Fruit fly (Drosophila melanogaster) whole organism, embryonic: Measurements from ENCODE around the gene CG6652.

Source experiments
- Blimp-1 ChIP-seq: fragments of 200-800 bp; sonication (Bioruptor generic); optimal IDR thresholded peaks from 3 replicates; lab custom pipeline; 2018; ENCODE audit warnings: missing biosample characterization, missing genetic modification characterization, mild to moderate bottlenecking, moderate library complexity, missing genetic modification reagents
- CG11504 ChIP-seq: fragments of 200-800 bp; sonication (Bioruptor generic); optimal IDR thresholded peaks from 3 replicates; lab custom pipeline; 2019; ENCODE audit warnings: missing biosample characterization, mild to moderate bottlenecking, missing genetic modification characterization, moderate library complexity
- CG1233 ChIP-seq: fragments of 200-800 bp; sonication (Bioruptor generic); optimal IDR thresholded peaks from 4 replicates; lab custom pipeline; 2018; ENCODE audit warnings: missing biosample characterization, mild to moderate bottlenecking, missing genetic modification characterization
- CG12769 ChIP-seq: fragments of 200-800 bp; sonication (Bioruptor generic); optimal IDR thresholded peaks from 2 replicates; lab custom pipeline; 2019; ENCODE audit warnings: missing biosample characterization, mild to moderate bottlenecking, missing genetic modification characterization, moderate library complexity
- CG14860 ChIP-seq: fragments of 200-800 bp; sonication (Bioruptor generic); IDR thresholded peaks from 3 replicates; pipeline ENCODE4 v1.3.6; 2022; ENCODE audit warnings: missing biosample characterization, missing genetic modification characterization; ENCODE audit not compliant: partially characterized antibody
- CG15696 ChIP-seq: fragments of 200-800 bp; sonication (Bioruptor generic); optimal IDR thresholded peaks from 2 replicates; lab custom pipeline; 2019; ENCODE audit warnings: missing biosample characterization, mild to moderate bottlenecking, missing genetic modification characterization, moderate library complexity
- CG17186 ChIP-seq: fragments of 200-800 bp; sonication (Bioruptor generic); optimal IDR thresholded peaks from 3 replicates; lab custom pipeline; 2017; ENCODE audit warnings: missing biosample characterization, missing genetic modification reagents, missing genetic modification characterization
- CG1792 ChIP-seq: fragments of 200-800 bp; sonication (Bioruptor generic); optimal IDR thresholded peaks from 2 replicates; lab custom pipeline; 2016; ENCODE audit warnings: missing biosample characterization, missing genetic modification characterization
- CG18011 ChIP-seq: fragments of 200-800 bp; sonication (Bioruptor generic); optimal IDR thresholded peaks from 2 replicates; lab custom pipeline; 2017; ENCODE audit warnings: missing biosample characterization, missing genetic modification characterization, mild to moderate bottlenecking, moderate library complexity, missing genotype
- CG30403 ChIP-seq: fragments of 200-800 bp; sonication (Bioruptor generic); optimal IDR thresholded peaks from 3 replicates; lab custom pipeline; 2016; ENCODE audit warnings: missing biosample characterization, missing genetic modification characterization
- CG33557 ChIP-seq: fragments of 200-800 bp; sonication (Bioruptor generic); optimal IDR thresholded peaks from 2 replicates; lab custom pipeline; 2019; ENCODE audit warnings: missing biosample characterization, mild to moderate bottlenecking, missing genetic modification characterization, moderate library complexity
- CG34376 ChIP-seq: fragments of 200-800 bp; sonication (Bioruptor generic); optimal IDR thresholded peaks from 2 replicates; lab custom pipeline; 2018; ENCODE audit warnings: missing biosample characterization, mild to moderate bottlenecking, missing genetic modification characterization
- CG5180 ChIP-seq: fragments of 200-800 bp; sonication (Bioruptor generic); optimal IDR thresholded peaks from 3 replicates; lab custom pipeline; 2017; ENCODE audit warnings: missing biosample characterization, missing genetic modification characterization, mild to moderate bottlenecking, moderate library complexity, missing genetic modification reagents
- CG6813 ChIP-seq: fragments of 200-800 bp; sonication (Bioruptor generic); optimal IDR thresholded peaks from 2 replicates; lab custom pipeline; 2017; ENCODE audit warnings: missing biosample characterization, missing genetic modification characterization, mild to moderate bottlenecking, moderate library complexity, missing genetic modification reagents
- CG8478 ChIP-seq: fragments of >200 bp; optimal IDR thresholded peaks from 2 replicates; lab custom pipeline; 2018
- D19B ChIP-seq: fragments of 200-800 bp; sonication (Bioruptor generic); optimal IDR thresholded peaks from 2 replicates; lab custom pipeline; 2017; ENCODE audit warnings: missing biosample characterization, mild to moderate bottlenecking, missing genetic modification characterization
- Dll ChIP-seq: fragments of 200-800 bp; sonication (Bioruptor generic); IDR thresholded peaks from 4 replicates; pipeline ENCODE4 v1.3.6; 2022; ENCODE audit warnings: missing biosample characterization, missing genetic modification characterization; ENCODE audit not compliant: partially characterized antibody
- Dref ChIP-seq: fragments of 200-800 bp; sonication (Bioruptor generic); IDR thresholded peaks from 2 replicates; pipeline ENCODE4 v1.3.6; 2022; ENCODE audit warnings: missing biosample characterization, missing genetic modification characterization
- Ets97D ChIP-seq: fragments of 200-800 bp; sonication (Bioruptor generic); optimal IDR thresholded peaks from 3 replicates; lab custom pipeline; 2016; ENCODE audit warnings: missing biosample characterization, missing genetic modification characterization
- HmgZ ChIP-seq: fragments of 200-800 bp; sonication (Bioruptor generic); optimal IDR thresholded peaks from 2 replicates; lab custom pipeline; 2018; ENCODE audit warnings: missing biosample characterization, mild to moderate bottlenecking, missing genetic modification characterization
- Hmx ChIP-seq: fragments of 200-800 bp; sonication (Bioruptor generic); optimal IDR thresholded peaks from 2 replicates; lab custom pipeline; 2016; ENCODE audit warnings: missing biosample characterization, missing genetic modification characterization
- Jarid2 ChIP-seq: fragments of 200-800 bp; sonication (Bioruptor generic); optimal IDR thresholded peaks from 3 replicates; lab custom pipeline; 2017; ENCODE audit warnings: mild to moderate bottlenecking, missing biosample characterization, missing genetic modification reagents, missing genetic modification characterization
- Lhr ChIP-seq: fragments of 200-800 bp; sonication (Bioruptor generic); optimal IDR thresholded peaks from 3 replicates; lab custom pipeline; 2017; ENCODE audit warnings: mild to moderate bottlenecking, missing biosample characterization, missing genetic modification reagents, missing genetic modification characterization
- Med ChIP-seq: fragments of 200-800 bp; sonication (Bioruptor generic); peaks from one replicate; lab custom pipeline; 2016; ENCODE audit warnings: missing biosample characterization, missing genetic modification characterization, mild to moderate bottlenecking, inconsistent platforms, moderate library complexity
- TFAM ChIP-seq: fragments of 200-800 bp; sonication (Bioruptor generic); optimal IDR thresholded peaks from 2 replicates; lab custom pipeline; 2017; ENCODE audit warnings: missing biosample characterization, missing genetic modification characterization, inconsistent platforms
- Xrp1 ChIP-seq: fragments of 200-800 bp; sonication (Bioruptor generic); IDR thresholded peaks from 2 replicates; pipeline ENCODE4 v1.3.6; 2022; ENCODE audit warnings: missing biosample characterization, missing genetic modification characterization
- bab2 ChIP-seq: fragments of 200-800 bp; sonication (Bioruptor generic); optimal IDR thresholded peaks from 2 replicates; lab custom pipeline; 2016; ENCODE audit warnings: missing biosample characterization, missing genetic modification characterization
- bsh ChIP-seq, 2 experiments: fragments of 200-800 bp; sonication (Bioruptor generic); optimal IDR thresholded peaks; 2 replicates each; lab custom pipeline; 2017 to 2018; ENCODE audit warnings: mild to moderate bottlenecking in 2 of 2, missing biosample characterization in 2 of 2, missing genetic modification characterization in 2 of 2, moderate library complexity in 1 of 2
- cato ChIP-seq: fragments of 200-800 bp; sonication (Bioruptor generic); optimal IDR thresholded peaks from 2 replicates; lab custom pipeline; 2016; ENCODE audit warnings: missing biosample characterization, missing genetic modification characterization, borderline replicate concordance
- chinmo ChIP-seq: fragments of 200-800 bp; sonication (Bioruptor generic); IDR thresholded peaks from 4 replicates; pipeline ENCODE4 v1.3.6; 2022; ENCODE audit warnings: missing biosample characterization, missing genetic modification characterization; ENCODE audit not compliant: partially characterized antibody
- crc ChIP-seq: fragments of 200-800 bp; sonication (Bioruptor generic); optimal IDR thresholded peaks from 2 replicates; lab custom pipeline; 2016; ENCODE audit warnings: missing biosample characterization, missing genetic modification characterization
- dmrt11E ChIP-seq: fragments of 200-800 bp; sonication (Bioruptor generic); optimal IDR thresholded peaks from 3 replicates; lab custom pipeline; 2018; ENCODE audit warnings: missing biosample characterization, mild to moderate bottlenecking, missing genetic modification characterization, moderate library complexity
- dmrt99B ChIP-seq: fragments of 200-800 bp; sonication (Bioruptor generic); optimal IDR thresholded peaks from 2 replicates; lab custom pipeline; 2018; ENCODE audit warnings: missing biosample characterization, mild to moderate bottlenecking, missing genetic modification characterization, moderate library complexity
- her ChIP-seq: fragments of 200-800 bp; sonication (Bioruptor generic); optimal IDR thresholded peaks from 2 replicates; lab custom pipeline; 2016; ENCODE audit warnings: missing biosample characterization, missing genetic modification characterization
- hkb ChIP-seq, 2 experiments: fragments of 200-800 bp in 1 of 2; fragments of >200 bp in 1 of 2; sonication (Bioruptor generic) in 1 of 2; IDR thresholded peaks in 1 of 2; optimal IDR thresholded peaks in 1 of 2; 2 replicates each; pipeline versions ENCODE4 v1.3.6 to Lab custom; 2017 to 2022; ENCODE audit warnings: missing biosample characterization in 1 of 2, missing genetic modification characterization in 1 of 2
- kni ChIP-seq: fragments of 200-800 bp; sonication (Bioruptor generic); optimal IDR thresholded peaks from 3 replicates; lab custom pipeline; 2017; ENCODE audit warnings: mild to moderate bottlenecking, missing biosample characterization, missing genetic modification reagents, missing genetic modification characterization
- nom ChIP-seq: fragments of 200-800 bp; sonication (Bioruptor generic); optimal IDR thresholded peaks from 2 replicates; lab custom pipeline; 2017; ENCODE audit warnings: missing biosample characterization, missing genetic modification characterization, mild to moderate bottlenecking, moderate library complexity, missing genetic modification reagents
- onecut ChIP-seq: fragments of 200-800 bp; sonication (Bioruptor generic); IDR thresholded peaks from 2 replicates; pipeline ENCODE4 v1.3.6; 2022; ENCODE audit warnings: missing biosample characterization, missing genetic modification characterization
- pum ChIP-seq: fragments of 200-800 bp; sonication (Bioruptor generic); optimal IDR thresholded peaks from 2 replicates; lab custom pipeline; 2016; ENCODE audit warnings: missing biosample characterization, missing genetic modification characterization
- sens ChIP-seq: fragments of 200-800 bp; sonication (Bioruptor generic); peaks from one replicate; lab custom pipeline; 2016; ENCODE audit warnings: missing biosample characterization, missing genetic modification characterization
- sim ChIP-seq: fragments of 200-800 bp; sonication (Bioruptor generic); IDR thresholded peaks from 2 replicates; pipeline ENCODE4 v1.3.6; 2022; ENCODE audit warnings: missing biosample characterization, missing genetic modification characterization
- so ChIP-seq: fragments of 200-800 bp; sonication (Bioruptor generic); IDR thresholded peaks from 3 replicates; pipeline ENCODE4 v1.3.6; 2022; ENCODE audit warnings: missing biosample characterization, missing genetic modification characterization
- stwl ChIP-seq: fragments of 200-800 bp; sonication (Bioruptor generic); optimal IDR thresholded peaks from 3 replicates; lab custom pipeline; 2018; ENCODE audit warnings: missing biosample characterization, mild to moderate bottlenecking, missing genetic modification characterization, moderate library complexity
- tna ChIP-seq: fragments of 200-800 bp; sonication (Bioruptor generic); IDR thresholded peaks from 2 replicates; pipeline ENCODE4 v1.3.6; 2022; ENCODE audit warnings: missing biosample characterization, missing genetic modification characterization; ENCODE audit not compliant: partially characterized antibody
- unc-4 ChIP-seq: fragments of 200-800 bp; sonication (Bioruptor generic); IDR thresholded peaks from 2 replicates; pipeline ENCODE4 v1.3.6; 2022; ENCODE audit warnings: missing biosample characterization, missing genetic modification characterization; ENCODE audit not compliant: partially characterized antibody

Gene CG6652

DNA sequence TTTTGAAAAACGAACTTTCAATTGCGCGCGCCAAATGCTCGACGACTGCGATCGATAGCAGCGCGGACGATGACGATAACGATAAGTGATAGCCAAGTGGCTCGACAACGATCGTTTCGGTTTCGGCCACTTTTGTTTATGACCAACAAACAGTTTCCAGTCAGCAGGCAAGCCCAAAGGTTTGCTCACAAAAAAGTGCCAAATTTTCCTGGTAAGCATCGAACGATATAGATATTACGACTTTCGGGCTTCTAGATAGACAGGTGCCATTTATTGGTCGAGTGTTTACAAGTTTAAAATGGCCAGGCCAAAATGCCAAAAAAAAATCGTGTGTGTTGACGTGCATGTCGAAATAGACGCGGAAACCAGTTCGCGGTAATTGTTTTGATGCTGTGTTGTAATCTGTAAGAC, 32.8 kb upstream of the CG6652 start, which contains the start of gene CG7724 (continued):
- TF ChIP-seq CG5180 (GFP tag; lab: Kevin White, UChicago) (peak; percentile 1), crc (GFP tag; lab: Kevin White, UChicago) (no peak), hkb (optimal IDR thresholded peaks at IDR 0.05; lab: Kevin White, UChicago) (no peak), hkb (GFP tag; IDR thresholded peaks at IDR 0.05; lab: Robert Waterston, UW) (0 out of 2 replicates have a peak, but pooled peaks have one; percentile 27), TFAM (GFP tag; lab: Kevin White, UChicago) (no peak), HmgZ (tag; lab: Kevin White, UChicago) (peak; percentile 35), her (peak; percentile 26), tna (GFP tag; lab: Robert Waterston, UW) (peak; percentile 94), Dll (peak; percentile 83), dmrt99B (tag; lab: Kevin White, UChicago) (peak; percentile 4), CG18011 (peak; percentile 5), stwl (tag; lab: Kevin White, UChicago) (peak; percentile 72), CG14860 (GFP tag; lab: Robert Waterston, UW) (peak; percentile 88), kni (GFP tag; lab: Kevin White, UChicago) (no peak), Jarid2 (GFP tag; lab: Kevin White, UChicago) (peak; percentile 31), Ets97D (peak; percentile 2), unc-4 (GFP tag; lab: Robert Waterston, UW) (peak; percentile 63), D19B (GFP tag; lab: Kevin White, UChicago) (no peak)
- TF ChIP-seq, all 482 proteins: peak for 77

DNA sequence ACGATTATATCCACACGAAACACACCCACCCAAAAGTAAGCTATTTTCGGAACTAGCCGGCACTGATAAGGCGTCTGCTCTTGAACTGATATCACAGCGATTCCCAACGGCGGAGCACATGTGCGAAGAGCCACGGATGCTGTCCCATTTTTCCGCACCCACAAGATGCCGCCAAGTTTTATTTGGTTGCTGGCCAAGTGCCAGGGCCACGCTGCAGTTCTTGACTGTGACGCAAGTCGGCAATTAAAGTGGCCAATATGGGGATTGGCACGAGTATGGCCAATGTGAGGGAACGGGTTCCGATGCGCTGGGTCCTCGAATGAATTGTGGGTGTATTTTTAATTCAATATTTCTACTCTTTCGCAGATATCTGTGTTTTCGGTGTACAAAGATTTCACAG, 31.3 kb upstream of the CG6652 start:
- TF ChIP-seq Hmx (GFP tag; lab: Kevin White, UChicago) (no peak), sens (GFP tag; lab: Kevin White, UChicago) (peak; percentile 12), nom (GFP tag; lab: Kevin White, UChicago) (no peak), CG12769 (tag; lab: Kevin White, UChicago) (peak; percentile 67), Dref (GFP tag; lab: Robert Waterston, UW) (0 out of 2 replicates have a peak, but pooled peaks have one; percentile 24), chinmo (GFP tag; lab: Robert Waterston, UW) (0 out of 4 replicates have a peak, but pooled peaks have one; percentile 23), so (GFP tag; lab: Robert Waterston, UW) (0 out of 3 replicates have a peak, but pooled peaks have one; percentile 16)

DNA sequence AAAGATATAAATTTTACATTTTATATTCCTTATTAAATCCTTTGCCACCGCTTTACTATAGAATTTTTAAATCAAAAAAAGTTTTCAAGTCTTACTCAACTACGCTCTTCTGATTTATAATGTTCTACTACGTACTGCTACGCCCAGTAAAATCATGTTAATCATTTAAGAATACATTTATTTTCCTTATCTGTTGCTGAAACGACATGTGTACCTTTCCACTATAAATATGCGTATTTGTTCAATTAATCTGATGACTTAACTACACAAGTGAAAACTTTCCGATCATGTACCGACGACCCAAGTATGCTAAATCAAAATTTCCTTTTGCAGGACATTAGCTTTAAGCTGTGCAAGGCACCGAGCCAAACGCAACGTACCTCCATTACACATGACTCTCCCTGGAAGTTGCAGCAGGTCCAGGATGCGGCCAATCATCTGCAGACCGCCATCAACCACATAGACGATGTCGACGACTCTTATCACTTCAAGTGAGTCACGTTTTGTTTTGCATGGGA, 29.8 kb upstream of the CG6652 start:
- TF ChIP-seq sens (GFP tag; lab: Kevin White, UChicago): peak; percentile 76
- no peak for TF ChIP-seq pum (GFP tag; lab: Kevin White, UChicago)
- TF ChIP-seq CG5180 (GFP tag; lab: Kevin White, UChicago): no peak
- TF ChIP-seq Xrp1: peak; percentile 45
- peak; percentile 35 for TF ChIP-seq CG11504 (tag; lab: Kevin White, UChicago)
- peak; percentile 4 for TF ChIP-seq CG1233 (GFP tag; lab: Kevin White, UChicago)
- TF ChIP-seq dmrt11E (tag; lab: Kevin White, UChicago): no peak
- TF ChIP-seq CG1792 (GFP tag; lab: Kevin White, UChicago): peak; percentile 29
- peak; percentile 20 for TF ChIP-seq CG6813 (GFP tag; lab: Kevin White, UChicago)
- TF ChIP-seq cato (GFP tag; lab: Kevin White, UChicago): no peak
- no peak for TF ChIP-seq CG34376 (GFP tag; lab: Kevin White, UChicago)
- peak; percentile 30 for TF ChIP-seq CG33557
- no peak for TF ChIP-seq CG30403 (GFP tag; lab: Kevin White, UChicago)
- TF ChIP-seq CG8478 (lab: Kevin White, UChicago): no peak
- peak; percentile 57 for TF ChIP-seq Med
- TF ChIP-seq onecut (GFP tag; lab: Robert Waterston, UW): peak; percentile 14; the same call in 1 of the 2 replicates
- no peak for TF ChIP-seq Lhr (GFP tag; lab: Kevin White, UChicago)
- 0 out of 2 replicates have a peak, but pooled peaks have one; percentile 7 for TF ChIP-seq sim (GFP tag; lab: Robert Waterston, UW)
- peak; percentile 12 for TF ChIP-seq CG15696 (tag; lab: Kevin White, UChicago)
- TF ChIP-seq CG17186 (GFP tag; lab: Kevin White, UChicago): no peak
- peak; percentile 12 for TF ChIP-seq Blimp-1 (GFP tag; lab: Kevin White, UChicago)
- peak; percentile 18 for TF ChIP-seq bab2 (GFP tag; lab: Kevin White, UChicago)
- TF ChIP-seq bsh (GFP tag; optimal IDR thresholded peaks at IDR 0.05; lab: Kevin White, UChicago): peak in 1 of 2 experiments; percentile 26
